Fruit fly (Drosophila melanogaster) whole organism, embryonic: ENCODE measurements around the gene mnd.

Experiments used
- Atf-2 ChIP-seq: fragments of 200-800 bp; sonication (Bioruptor generic); optimal IDR thresholded peaks from 2 replicates; lab custom pipeline; 2016; ENCODE audit warnings: missing biosample characterization, missing genetic modification characterization
- CG10543 ChIP-seq: fragments of 200-800 bp; sonication (Bioruptor generic); optimal IDR thresholded peaks from 3 replicates; lab custom pipeline; 2017; ENCODE audit warnings: missing biosample characterization, mild to moderate bottlenecking, missing genetic modification characterization, moderate library complexity
- CG10979 ChIP-seq: fragments of 200-800 bp; sonication (Bioruptor generic); optimal IDR thresholded peaks from 2 replicates; lab custom pipeline; 2018; ENCODE audit warnings: missing biosample characterization, mild to moderate bottlenecking, missing genetic modification characterization, moderate library complexity
- CG11723 ChIP-seq: fragments of 200-800 bp; sonication (Bioruptor generic); optimal IDR thresholded peaks from 2 replicates; lab custom pipeline; 2017; ENCODE audit warnings: missing biosample characterization, mild to moderate bottlenecking, missing genetic modification characterization
- CG12299 ChIP-seq: fragments of 200-800 bp; sonication (Bioruptor generic); optimal IDR thresholded peaks from 2 replicates; lab custom pipeline; 2018; ENCODE audit warnings: missing biosample characterization, mild to moderate bottlenecking, missing genetic modification characterization
- CG1233 ChIP-seq: fragments of 200-800 bp; sonication (Bioruptor generic); optimal IDR thresholded peaks from 4 replicates; lab custom pipeline; 2018; ENCODE audit warnings: missing biosample characterization, mild to moderate bottlenecking, missing genetic modification characterization
- CG14710 ChIP-seq: fragments of 200-800 bp; sonication (Bioruptor generic); optimal IDR thresholded peaks from 3 replicates; lab custom pipeline; 2019; ENCODE audit warnings: missing biosample characterization, mild to moderate bottlenecking, missing genetic modification characterization, moderate library complexity
- CG1647 ChIP-seq: fragments of 200-800 bp; sonication (Bioruptor generic); optimal IDR thresholded peaks from 3 replicates; lab custom pipeline; 2016; ENCODE audit warnings: missing biosample characterization, missing genetic modification characterization
- CG16815 ChIP-seq: fragments of 200-800 bp; sonication (Bioruptor generic); optimal IDR thresholded peaks from 3 replicates; lab custom pipeline; 2017; ENCODE audit warnings: missing biosample characterization, mild to moderate bottlenecking, missing genetic modification characterization
- CG17829 ChIP-seq: fragments of 200-800 bp; optimal IDR thresholded peaks from 2 replicates; lab custom pipeline; 2019; ENCODE audit warnings: missing biosample characterization, mild to moderate bottlenecking, missing genetic modification characterization, moderate library complexity
- CG32767 ChIP-seq: fragments of 200-800 bp; sonication (Bioruptor generic); IDR thresholded peaks from 2 replicates; pipeline ENCODE4 v1.3.6; 2022; ENCODE audit warnings: missing biosample characterization, missing genetic modification characterization
- CG33213 ChIP-seq: fragments of 200-800 bp; sonication (Bioruptor generic); optimal IDR thresholded peaks from 3 replicates; lab custom pipeline; 2016; ENCODE audit warnings: missing biosample characterization, missing genetic modification characterization
- CG33557 ChIP-seq: fragments of 200-800 bp; sonication (Bioruptor generic); optimal IDR thresholded peaks from 2 replicates; lab custom pipeline; 2019; ENCODE audit warnings: missing biosample characterization, mild to moderate bottlenecking, missing genetic modification characterization, moderate library complexity
- CG3847 ChIP-seq: fragments of 200-800 bp; sonication (Bioruptor generic); IDR thresholded peaks from 2 replicates; pipeline ENCODE4 v1.3.6; 2022; ENCODE audit warnings: missing biosample characterization, missing genetic modification characterization
- CG6689 ChIP-seq: fragments of 200-800 bp; sonication (Bioruptor generic); IDR thresholded peaks from 2 replicates; pipeline ENCODE4 v1.3.6; 2022; ENCODE audit warnings: missing biosample characterization, missing genetic modification characterization
- CG6813 ChIP-seq: fragments of 200-800 bp; sonication (Bioruptor generic); optimal IDR thresholded peaks from 2 replicates; lab custom pipeline; 2017; ENCODE audit warnings: missing biosample characterization, missing genetic modification characterization, mild to moderate bottlenecking, moderate library complexity, missing genetic modification reagents
- CG8765 ChIP-seq: fragments of 200-800 bp; sonication (Bioruptor generic); IDR thresholded peaks from 2 replicates; pipeline ENCODE4 v1.3.6; 2022; ENCODE audit warnings: missing biosample characterization, missing genetic modification characterization
- Chrac-16 ChIP-seq: fragments of 200-800 bp; sonication (Bioruptor generic); optimal IDR thresholded peaks from 3 replicates; lab custom pipeline; 2016; ENCODE audit warnings: missing biosample characterization, missing genetic modification characterization
- Elba2 ChIP-seq: fragments of 200-800 bp; sonication (Bioruptor generic); optimal IDR thresholded peaks from 3 replicates; lab custom pipeline; 2016; ENCODE audit warnings: missing biosample characterization, missing genetic modification characterization
- Lhr ChIP-seq: fragments of 200-800 bp; sonication (Bioruptor generic); optimal IDR thresholded peaks from 3 replicates; lab custom pipeline; 2017; ENCODE audit warnings: mild to moderate bottlenecking, missing biosample characterization, missing genetic modification reagents, missing genetic modification characterization
- Med ChIP-seq: fragments of 200-800 bp; sonication (Bioruptor generic); peaks from one replicate; lab custom pipeline; 2016; ENCODE audit warnings: missing biosample characterization, missing genetic modification characterization, mild to moderate bottlenecking, inconsistent platforms, moderate library complexity
- Nf-YC ChIP-seq: fragments of 200-800 bp; optimal IDR thresholded peaks from 3 replicates; lab custom pipeline; 2019; ENCODE audit warnings: missing biosample characterization, mild to moderate bottlenecking, missing genetic modification characterization, moderate library complexity
- ac ChIP-seq: fragments of 200-800 bp; sonication (Bioruptor generic); optimal IDR thresholded peaks from 3 replicates; lab custom pipeline; 2017; ENCODE audit warnings: missing biosample characterization, mild to moderate bottlenecking, missing genetic modification characterization
- al ChIP-seq: fragments of 200-800 bp; sonication (Bioruptor generic); IDR thresholded peaks from 2 replicates; pipeline ENCODE4 v1.3.6; 2022; ENCODE audit warnings: missing biosample characterization, missing genetic modification characterization
- bsh ChIP-seq, 2 experiments: fragments of 200-800 bp; sonication (Bioruptor generic); optimal IDR thresholded peaks; 2 replicates each; lab custom pipeline; 2017 to 2018; ENCODE audit warnings: mild to moderate bottlenecking in 2 of 2, missing biosample characterization in 2 of 2, missing genetic modification characterization in 2 of 2, moderate library complexity in 1 of 2
- cad ChIP-seq: fragments of >200 bp; optimal IDR thresholded peaks from 2 replicates; lab custom pipeline; 2017; ENCODE audit warnings: missing biosample characterization, missing genetic modification characterization
- cg ChIP-seq: fragments of 200-800 bp; sonication (Bioruptor generic); optimal IDR thresholded peaks from 3 replicates; lab custom pipeline; 2019; ENCODE audit warnings: missing biosample characterization, mild to moderate bottlenecking, missing genetic modification characterization, moderate library complexity
- chinmo ChIP-seq: fragments of 200-800 bp; sonication (Bioruptor generic); IDR thresholded peaks from 4 replicates; pipeline ENCODE4 v1.3.6; 2022; ENCODE audit warnings: missing biosample characterization, missing genetic modification characterization; ENCODE audit not compliant: partially characterized antibody
- chn ChIP-seq: fragments of 200-800 bp; sonication (Bioruptor generic); optimal IDR thresholded peaks from 2 replicates; lab custom pipeline; 2016; ENCODE audit warnings: missing biosample characterization, missing genetic modification characterization
- ci ChIP-seq: fragments of 200-800 bp; sonication (Bioruptor generic); IDR thresholded peaks from 3 replicates; pipeline ENCODE4 v1.3.6; 2022; ENCODE audit warnings: missing biosample characterization, missing genetic modification characterization
- dimm ChIP-seq: fragments of 200-800 bp; sonication (Bioruptor generic); IDR thresholded peaks from 2 replicates; pipeline ENCODE4 v1.3.6; 2022; ENCODE audit warnings: missing biosample characterization, missing genetic modification characterization
- ems ChIP-seq: fragments of 200-800 bp; sonication (Bioruptor generic); optimal IDR thresholded peaks from 3 replicates; lab custom pipeline; 2016; ENCODE audit warnings: missing biosample characterization, missing genetic modification characterization
- esg ChIP-seq: fragments of 200-800 bp; sonication (Bioruptor generic); conservative IDR thresholded peaks from 2 replicates; pipeline ENCODE4 v1.3.6; 2022; ENCODE audit warnings: missing biosample characterization, missing genetic modification characterization
- fd96Cb ChIP-seq: fragments of 200-800 bp; sonication (Bioruptor generic); optimal IDR thresholded peaks from 2 replicates; lab custom pipeline; 2018; ENCODE audit warnings: missing biosample characterization, mild to moderate bottlenecking, missing genetic modification characterization, moderate library complexity
- gem ChIP-seq: fragments of 200-800 bp; sonication (Bioruptor generic); optimal IDR thresholded peaks from 2 replicates; lab custom pipeline; 2019; ENCODE audit warnings: missing biosample characterization, mild to moderate bottlenecking, missing genetic modification characterization, moderate library complexity
- hbn ChIP-seq: fragments of 200-800 bp; sonication (Bioruptor generic); IDR thresholded peaks from 2 replicates; pipeline ENCODE4 v1.3.6; 2022; ENCODE audit warnings: missing biosample characterization, missing genetic modification characterization; ENCODE audit not compliant: partially characterized antibody
- hth ChIP-seq: fragments of >200 bp; optimal IDR thresholded peaks from 2 replicates; lab custom pipeline; 2017; ENCODE audit warnings: inconsistent platforms
- jing ChIP-seq: fragments of 200-800 bp; sonication (Bioruptor generic); optimal IDR thresholded peaks from 2 replicates; lab custom pipeline; 2018; ENCODE audit warnings: missing biosample characterization, mild to moderate bottlenecking, missing genetic modification characterization
- kah ChIP-seq: fragments of 200-800 bp; sonication (Bioruptor generic); optimal IDR thresholded peaks from 2 replicates; lab custom pipeline; 2018; ENCODE audit warnings: missing biosample characterization, mild to moderate bottlenecking, missing genetic modification characterization
- lab ChIP-seq: fragments of 200-800 bp; sonication (Bioruptor generic); optimal IDR thresholded peaks from 3 replicates; lab custom pipeline; 2017; ENCODE audit warnings: missing biosample characterization, missing genetic modification characterization, mild to moderate bottlenecking, moderate library complexity, missing genetic modification reagents
- lola ChIP-seq, 3 experiments: fragments of >200 bp in 2 of 3; fragments of 200-800 bp in 1 of 3; sonication (Bioruptor generic) in 1 of 3; optimal IDR thresholded peaks; 2 replicates each; lab custom pipeline; 2017 to 2019; ENCODE audit warnings: missing biosample characterization in 3 of 3, missing genetic modification characterization in 3 of 3, mild to moderate bottlenecking in 1 of 3, moderate library complexity in 1 of 3
- mld ChIP-seq: fragments of 200-800 bp; sonication (Bioruptor generic); IDR thresholded peaks from 3 replicates; pipeline ENCODE4 v1.3.6; 2022; ENCODE audit warnings: missing biosample characterization, missing genetic modification characterization; ENCODE audit not compliant: partially characterized antibody
- onecut ChIP-seq: fragments of 200-800 bp; sonication (Bioruptor generic); IDR thresholded peaks from 2 replicates; pipeline ENCODE4 v1.3.6; 2022; ENCODE audit warnings: missing biosample characterization, missing genetic modification characterization
- p53 ChIP-seq: fragments of 200-800 bp; sonication (Bioruptor generic); optimal IDR thresholded peaks from 2 replicates; lab custom pipeline; 2016; ENCODE audit warnings: missing biosample characterization, missing genetic modification characterization
- repo ChIP-seq: fragments of 200-800 bp; sonication (Bioruptor generic); optimal IDR thresholded peaks from 2 replicates; lab custom pipeline; 2016; ENCODE audit warnings: missing biosample characterization, missing genetic modification characterization
- scrt ChIP-seq: fragments of 200-800 bp; sonication (Bioruptor generic); optimal IDR thresholded peaks from 2 replicates; lab custom pipeline; 2018; ENCODE audit warnings: missing biosample characterization, mild to moderate bottlenecking, missing genetic modification characterization, moderate library complexity
- sens ChIP-seq: fragments of 200-800 bp; sonication (Bioruptor generic); peaks from one replicate; lab custom pipeline; 2016; ENCODE audit warnings: missing biosample characterization, missing genetic modification characterization
- seq ChIP-seq: fragments of 200-800 bp; sonication (Bioruptor generic); IDR thresholded peaks from 2 replicates; pipeline ENCODE4 v1.3.6; 2022; ENCODE audit warnings: missing biosample characterization, missing genetic modification characterization
- tll ChIP-seq, 2 experiments: fragments of 200-800 bp in 1 of 2; fragments of >200 bp in 1 of 2; sonication (Bioruptor generic) in 1 of 2; optimal IDR thresholded peaks; 2 replicates each; lab custom pipeline; 2017 to 2019; ENCODE audit warnings: missing biosample characterization in 2 of 2, missing genetic modification characterization in 2 of 2, mild to moderate bottlenecking in 1 of 2, moderate library complexity in 1 of 2

The mnd gene

DNA sequence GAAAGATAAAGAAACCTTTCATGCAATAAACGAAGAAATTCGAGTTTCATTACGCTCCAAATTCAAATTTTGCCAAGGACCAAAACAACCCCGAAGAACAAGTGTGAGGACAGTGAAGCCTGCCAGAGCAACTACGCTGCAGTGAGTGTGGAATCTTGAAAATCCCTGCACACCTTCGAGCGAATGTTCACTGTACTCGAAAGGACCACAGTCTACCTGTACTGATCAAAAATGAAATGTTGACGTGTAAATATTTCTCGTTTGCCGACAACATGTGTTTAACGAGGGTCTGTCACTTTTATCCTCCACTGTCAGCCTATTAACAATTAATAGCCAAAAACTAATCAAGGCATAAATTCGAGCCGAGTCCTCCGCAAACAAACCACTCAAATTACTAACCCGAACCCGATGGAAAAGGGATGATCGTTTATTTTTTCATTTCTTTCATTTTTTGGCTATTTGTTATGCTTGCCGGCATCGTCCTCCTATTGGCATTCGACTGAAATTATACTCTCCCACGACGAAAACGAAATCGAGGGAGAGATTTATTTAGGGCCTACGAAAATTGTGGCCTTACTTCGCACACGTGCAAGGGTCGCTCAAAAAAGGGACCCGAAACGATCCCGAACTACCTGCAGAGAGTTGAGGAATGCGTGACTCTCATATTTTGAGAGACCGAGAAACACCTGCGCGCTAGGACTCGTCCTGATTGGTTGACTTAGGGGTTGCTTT lies 12.8 kb upstream of the mnd start (continued):
- no peak for TF ChIP-seq esg
- TF ChIP-seq Nf-YC (tag; lab: Kevin White, UChicago) = peak; percentile 74
- peak; percentile 55 for TF ChIP-seq CG33557 (GFP tag; lab: Kevin White, UChicago)
- no peak for TF ChIP-seq CG10543 (GFP tag; lab: Kevin White, UChicago)
- peak; percentile 41 for TF ChIP-seq CG17829 (tag; lab: Kevin White, UChicago)
- TF ChIP-seq cad (GFP tag; lab: Kevin White, UChicago) = no peak
- TF ChIP-seq ems = no peak
- TF ChIP-seq hbn (GFP tag; lab: Robert Waterston, UW) = no peak
- TF ChIP-seq CG6813 (GFP tag; lab: Kevin White, UChicago) = peak; percentile 8
- no peak for TF ChIP-seq onecut (GFP tag; lab: Robert Waterston, UW)
- peak; percentile 15 for TF ChIP-seq CG1233 (GFP tag; lab: Kevin White, UChicago)
- no peak for TF ChIP-seq CG3847 (GFP tag; lab: Robert Waterston, UW)
- TF ChIP-seq dimm (GFP tag; lab: Robert Waterston, UW) = no peak
- no peak for TF ChIP-seq CG33213
- TF ChIP-seq hth = peak; percentile 96
- no peak for TF ChIP-seq Med (GFP tag; lab: Kevin White, UChicago)
- TF ChIP-seq CG32767 (GFP tag; lab: Robert Waterston, UW) = no peak
- peak; percentile 39 for TF ChIP-seq Chrac-16
- peak; percentile 19 for TF ChIP-seq CG14710 (tag; lab: Kevin White, UChicago)
- no peak for TF ChIP-seq CG11723 (GFP tag; lab: Kevin White, UChicago)
- TF ChIP-seq repo (GFP tag; lab: Kevin White, UChicago) = no peak
- peak; percentile 68; the same call in 1 of the 2 replicates for TF ChIP-seq CG8765 (GFP tag; lab: Robert Waterston, UW)
- peak in 1 of 2 experiments; percentile 89 for TF ChIP-seq tll (GFP tag; optimal IDR thresholded peaks at IDR 0.05; lab: Kevin White, UChicago)
- no peak for TF ChIP-seq seq (GFP tag; lab: Robert Waterston, UW)
- no peak for TF ChIP-seq chinmo (GFP tag; lab: Robert Waterston, UW)
- no peak for TF ChIP-seq p53 (GFP tag; lab: Kevin White, UChicago)
- peak; percentile 87 for TF ChIP-seq sens (GFP tag; lab: Kevin White, UChicago)
- TF ChIP-seq scrt (GFP tag; lab: Kevin White, UChicago) = no peak
- 0 out of 2 replicates have a peak, but pooled peaks have one; percentile 12 for TF ChIP-seq CG6689 (GFP tag; lab: Robert Waterston, UW)
- peak; percentile 94 for TF ChIP-seq Elba2 (GFP tag; lab: Kevin White, UChicago)
- peak; percentile 8 for TF ChIP-seq fd96Cb
- peak; percentile 5 for TF ChIP-seq Atf-2 (GFP tag; lab: Kevin White, UChicago)
- no peak for TF ChIP-seq CG12299 (tag; lab: Kevin White, UChicago)
- no peak for TF ChIP-seq CG1647 (GFP tag; lab: Kevin White, UChicago)
- TF ChIP-seq jing (GFP tag; lab: Kevin White, UChicago) = no peak
- TF ChIP-seq Lhr = no peak
- TF ChIP-seq mld = no peak
- TF ChIP-seq CG10979 (tag; lab: Kevin White, UChicago) = peak; percentile 31
- no peak for TF ChIP-seq bsh (GFP tag; optimal IDR thresholded peaks at IDR 0.05; lab: Kevin White, UChicago)
- TF ChIP-seq kah (GFP tag; lab: Kevin White, UChicago) = no peak
- TF ChIP-seq lola (GFP tag; optimal IDR thresholded peaks at IDR 0.05; lab: Kevin White, UChicago) = peak in 1 of 3 experiments; percentile 57
- peak; percentile 27 for TF ChIP-seq gem
- TF ChIP-seq ac = peak; percentile 42
- TF ChIP-seq al (GFP tag; lab: Robert Waterston, UW) = no peak
- no peak for TF ChIP-seq lab (GFP tag; lab: Kevin White, UChicago)
- no peak for TF ChIP-seq cg (GFP tag; lab: Kevin White, UChicago)
- peak; percentile 20 for TF ChIP-seq chn
- TF ChIP-seq CG16815 (GFP tag; lab: Kevin White, UChicago) = peak; percentile 49
- 0 out of 3 replicates have a peak, but pooled peaks have one; percentile 16 for TF ChIP-seq ci (GFP tag; lab: Robert Waterston, UW)
